Worm (Caenorhabditis elegans) whole organism, L1 larva: ENCODE results near the gene nhr-100.

Experiments
- C04F5.9 ChIP-seq: sonication (generic microtip); optimal IDR thresholded peaks from 2 replicates; lab custom pipeline; 2016; ENCODE audit warnings: missing genetic modification characterization, missing compliant biosample characterization
- C16A3.4 ChIP-seq: fragments of 150-350 bp; optimal IDR thresholded peaks from 2 replicates; lab custom pipeline; 2014; ENCODE audit warnings: missing biosample characterization, missing genetic modification characterization
- aha-1 ChIP-seq: fragments of 150-350 bp; optimal IDR thresholded peaks from 2 replicates; lab custom pipeline; 2014; ENCODE audit warnings: missing biosample characterization, missing genetic modification characterization
- aly-2 ChIP-seq: fragments of 150-350 bp; optimal IDR thresholded peaks from 2 replicates; lab custom pipeline; 2014; ENCODE audit warnings: missing biosample characterization, missing genetic modification characterization
- blmp-1 ChIP-seq: fragments of 150-350 bp; optimal IDR thresholded peaks from 2 replicates; lab custom pipeline; 2014; ENCODE audit warnings: missing biosample characterization, missing genetic modification characterization
- ceh-8 ChIP-seq: fragments of 200-800 bp; sonication (Bioruptor generic); optimal IDR thresholded peaks from 2 replicates; lab custom pipeline; 2018; ENCODE audit warnings: mild to moderate bottlenecking, missing genetic modification characterization, moderate library complexity, missing compliant biosample characterization
- ceh-90 ChIP-seq: sonication (generic microtip); optimal IDR thresholded peaks from 2 replicates; lab custom pipeline; 2016; ENCODE audit warnings: missing genetic modification characterization, missing compliant biosample characterization
- dpl-1 ChIP-seq, 3 experiments: fragments of 150-350 bp in 2 of 3; sonication (generic microtip) in 1 of 3; optimal IDR thresholded peaks; 2 replicates each; lab custom pipeline; 2014 to 2017; ENCODE audit warnings: missing biosample characterization in 3 of 3, missing genetic modification characterization in 3 of 3, missing genetic modification reagents in 3 of 3
- dsc-1 ChIP-seq: sonication (generic microtip); optimal IDR thresholded peaks from 2 replicates; lab custom pipeline; 2016; ENCODE audit warnings: mild to moderate bottlenecking, missing genetic modification characterization, missing compliant biosample characterization
- efl-1 ChIP-seq, 4 experiments: fragments of 150-350 bp; optimal IDR thresholded peaks in 3 of 4; peaks in 1 of 4; 1 replicate in 1 of 4; 2 replicates in 3 of 4; lab custom pipeline; 2014; ENCODE audit warnings: missing biosample characterization in 2 of 4, missing genetic modification characterization in 2 of 4, missing genetic modification reagents in 2 of 4
- egl-27 ChIP-seq, 2 experiments: fragments of 150-350 bp in 1 of 2; sonication (generic microtip); optimal IDR thresholded peaks; 3 replicates each; lab custom pipeline; 2017 to 2018; ENCODE audit warnings: missing biosample characterization in 2 of 2, missing genetic modification characterization in 2 of 2, missing genetic modification reagents in 2 of 2
- elt-2 ChIP-seq: sonication (generic microtip); optimal IDR thresholded peaks from 2 replicates; lab custom pipeline; 2016; ENCODE audit warnings: missing genetic modification characterization, mild to moderate bottlenecking, inconsistent platforms, missing compliant biosample characterization, missing genetic modification reagents
- elt-3 ChIP-seq, 6 experiments: fragments of 150-350 bp in 1 of 6; sonication (generic microtip); optimal IDR thresholded peaks; 2 replicates each; lab custom pipeline; 2017 to 2018; ENCODE audit warnings: missing biosample characterization in 6 of 6, missing genetic modification characterization in 6 of 6, inconsistent platforms in 1 of 6
- fos-1 ChIP-seq: fragments of 150-350 bp; optimal IDR thresholded peaks from 2 replicates; lab custom pipeline; 2014; ENCODE audit warnings: missing biosample characterization, missing genetic modification characterization
- hpl-2 ChIP-seq: fragments of 150-350 bp; optimal IDR thresholded peaks from 2 replicates; lab custom pipeline; 2014; ENCODE audit warnings: missing biosample characterization, missing genetic modification reagents, missing genetic modification characterization
- irx-1 ChIP-seq: sonication (generic microtip); optimal IDR thresholded peaks from 2 replicates; lab custom pipeline; 2016; ENCODE audit warnings: missing genetic modification characterization, missing compliant biosample characterization
- isw-1 ChIP-seq: fragments of 200-800 bp; sonication (Bioruptor generic); IDR thresholded peaks from 2 replicates; pipeline ENCODE4 v1.3.6; 2022; ENCODE audit warnings: missing genetic modification characterization, missing compliant biosample characterization
- jun-1 ChIP-seq: fragments of 150-350 bp; optimal IDR thresholded peaks from 2 replicates; lab custom pipeline; 2014; ENCODE audit warnings: missing biosample characterization, missing genetic modification reagents, missing genetic modification characterization
- lin-14 ChIP-seq: fragments of 200-800 bp; sonication (Bioruptor generic); optimal IDR thresholded peaks from 2 replicates; lab custom pipeline; 2018; ENCODE audit warnings: mild to moderate bottlenecking, missing genetic modification characterization, moderate library complexity, missing compliant biosample characterization
- lin-15B ChIP-seq: fragments of 150-350 bp; sonication (generic microtip); optimal IDR thresholded peaks from 3 replicates; lab custom pipeline; 2014; ENCODE audit warnings: missing biosample characterization, missing genetic modification characterization
- lin-35 ChIP-seq, 2 experiments: fragments of 150-350 bp; optimal IDR thresholded peaks; 2 replicates each; lab custom pipeline; 2014; ENCODE audit warnings: missing biosample characterization in 2 of 2, missing genetic modification characterization in 2 of 2, missing genetic modification reagents in 2 of 2
- lsy-2 ChIP-seq, 2 experiments: fragments of 150-350 bp; optimal IDR thresholded peaks; 2 replicates each; lab custom pipeline; 2014; ENCODE audit warnings: missing biosample characterization in 2 of 2, missing genetic modification characterization in 2 of 2
- mep-1 ChIP-seq: fragments of 150-350 bp; optimal IDR thresholded peaks from 2 replicates; lab custom pipeline; 2014; ENCODE audit warnings: missing biosample characterization, missing genetic modification characterization
- nhr-11 ChIP-seq: fragments of 150-350 bp; optimal IDR thresholded peaks from 2 replicates; lab custom pipeline; 2014; ENCODE audit warnings: missing biosample characterization, missing genetic modification characterization
- nhr-19 ChIP-seq: fragments of 200-800 bp; sonication (Bioruptor generic); conservative IDR thresholded peaks from 2 replicates; pipeline ENCODE4 v1.3.6; 2022; ENCODE audit warnings: missing genetic modification characterization, missing compliant biosample characterization
- nhr-20 ChIP-seq: sonication (generic microtip); optimal IDR thresholded peaks from 2 replicates; lab custom pipeline; 2016; ENCODE audit warnings: mild to moderate bottlenecking, missing genetic modification characterization, missing compliant biosample characterization
- nhr-28 ChIP-seq: fragments of 150-350 bp; optimal IDR thresholded peaks from 2 replicates; lab custom pipeline; 2014; ENCODE audit warnings: missing biosample characterization, missing genetic modification characterization
- nhr-71 ChIP-seq: sonication (generic microtip); optimal IDR thresholded peaks from 2 replicates; lab custom pipeline; 2016; ENCODE audit warnings: mild to moderate bottlenecking, missing genetic modification characterization, moderate library complexity, missing compliant biosample characterization
- nhr-76 ChIP-seq: sonication (generic microtip); optimal IDR thresholded peaks from 2 replicates; lab custom pipeline; 2017; ENCODE audit warnings: missing biosample characterization, missing genetic modification characterization
- nhr-77 ChIP-seq: fragments of 150-350 bp; optimal IDR thresholded peaks from 2 replicates; lab custom pipeline; 2014; ENCODE audit warnings: missing biosample characterization, missing genetic modification characterization
- nhr-84 ChIP-seq: sonication (generic microtip); optimal IDR thresholded peaks from 2 replicates; lab custom pipeline; 2017; ENCODE audit warnings: missing biosample characterization, missing genetic modification characterization
- nhr-85 ChIP-seq: sonication (generic microtip); peaks from one replicate; lab custom pipeline; 2016; ENCODE audit warnings: missing genetic modification characterization, inconsistent platforms, missing compliant biosample characterization
- snu-23 ChIP-seq: sonication (generic microtip); optimal IDR thresholded peaks from 2 replicates; lab custom pipeline; 2016; ENCODE audit warnings: missing genetic modification characterization, missing compliant biosample characterization
- sptf-1 ChIP-seq: fragments of 150-350 bp; optimal IDR thresholded peaks from 2 replicates; lab custom pipeline; 2014; ENCODE audit warnings: missing biosample characterization, missing genetic modification characterization
- sup-37 ChIP-seq: fragments of 200-800 bp; sonication (Bioruptor generic); optimal IDR thresholded peaks from 2 replicates; lab custom pipeline; 2018; ENCODE audit warnings: mild to moderate bottlenecking, missing genetic modification characterization, missing compliant biosample characterization
- tbx-2 ChIP-seq: sonication (generic microtip); optimal IDR thresholded peaks from 2 replicates; lab custom pipeline; 2016; ENCODE audit warnings: missing genetic modification characterization, missing compliant biosample characterization
- vab-15 ChIP-seq: sonication (generic microtip); optimal IDR thresholded peaks from 2 replicates; lab custom pipeline; 2017; ENCODE audit warnings: missing genotype, mild to moderate bottlenecking, missing genetic modification characterization, missing compliant biosample characterization
- xbp-1 ChIP-seq: sonication (generic microtip); optimal IDR thresholded peaks from 2 replicates; lab custom pipeline; 2016; ENCODE audit warnings: missing genetic modification characterization, missing compliant biosample characterization
- ztf-4 ChIP-seq: fragments of 150-350 bp; optimal IDR thresholded peaks from 2 replicates; lab custom pipeline; 2014; ENCODE audit warnings: missing biosample characterization, missing genetic modification characterization

Gene nhr-100

DNA sequence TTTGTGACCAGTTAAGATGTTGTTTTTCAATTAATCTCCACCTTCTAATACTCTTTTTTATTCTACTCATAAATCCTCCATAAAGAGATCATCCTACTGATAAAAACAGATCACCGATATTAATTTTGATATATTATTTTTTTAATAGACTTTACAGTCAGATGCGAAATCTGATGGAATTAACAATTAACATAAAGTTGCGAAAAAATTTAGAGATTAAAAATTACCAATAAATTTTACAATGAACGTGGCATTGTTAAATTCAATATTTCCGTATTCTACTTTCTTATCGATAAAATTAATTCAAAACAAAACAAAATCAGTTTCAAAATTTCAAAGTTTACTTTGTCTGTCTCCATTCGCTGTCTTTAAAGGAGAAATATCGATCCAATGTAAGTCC lies 15.7 kb upstream of the nhr-100 start, which contains the start of gene K01H12.4:
Gene K01H12.4, plus strand, starts transcription at position 301 of the 400 bp plus-strand sequence.
- TF ChIP-seq ceh-8: no peak
- TF ChIP-seq nhr-77 (tag; lab: Kevin White, UChicago): no peak
- no peak for TF ChIP-seq jun-1 (tag; lab: Kevin White, UChicago)
- no peak for TF ChIP-seq elt-2 (tag; lab: Kevin White, UChicago)

DNA sequence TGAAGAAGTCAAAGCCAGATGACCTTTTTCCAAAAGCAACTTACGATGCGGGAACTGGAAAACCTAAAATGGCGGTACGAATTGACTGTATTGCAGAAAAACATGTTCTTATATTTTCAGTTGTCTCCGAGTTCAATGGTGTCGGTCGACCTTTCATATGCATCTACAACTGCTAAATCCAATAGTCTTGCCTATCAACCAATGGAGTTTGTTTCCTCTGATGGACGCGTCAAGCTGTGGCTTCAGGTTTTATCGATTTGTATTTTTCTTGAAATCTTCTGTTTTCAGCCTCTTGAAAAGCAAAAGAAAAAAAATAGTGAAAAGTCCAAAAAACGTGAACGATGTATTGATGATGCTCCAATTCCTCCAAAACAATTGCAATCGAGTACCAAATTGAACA lies 14.2 kb upstream of the nhr-100 start:
- TF ChIP-seq efl-1 (optimal IDR thresholded peaks at IDR 0.05; lab: Kevin White, UChicago): no peak
- peak in 1 of 2 experiments; percentile 48 for TF ChIP-seq efl-1 (GFP tag; optimal IDR thresholded peaks at IDR 0.05 in 1 of 2; lab: Kevin White, UChicago)
- TF ChIP-seq nhr-77 (tag; lab: Kevin White, UChicago): no peak
- TF ChIP-seq nhr-11 (tag; lab: Kevin White, UChicago): no peak

DNA sequence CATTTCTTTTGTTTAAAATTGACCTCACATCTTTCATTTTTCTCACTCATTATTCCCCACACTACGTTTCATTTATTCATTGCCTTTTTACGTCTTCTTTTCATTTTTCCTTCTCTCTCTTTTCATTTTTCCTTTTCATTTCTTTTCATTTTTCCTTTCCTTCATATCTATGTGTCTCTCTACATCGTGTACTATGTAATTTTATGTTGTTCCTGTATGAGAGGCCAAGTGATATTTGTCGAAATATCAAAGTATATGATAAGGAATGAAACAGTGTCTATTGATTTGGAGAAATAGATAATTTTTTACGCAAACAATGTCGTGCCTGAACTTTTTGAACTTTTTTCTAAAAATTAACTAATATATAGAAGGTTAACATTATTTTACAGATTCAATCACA lies 12.0 kb upstream of the nhr-100 start:
- TF ChIP-seq sptf-1 (no peak), elt-3 (tag; optimal IDR thresholded peaks at IDR 0.05; lab: Kevin White, UChicago) (peak in 5 of 6 experiments; percentile 49 to 81 (median 66)), aly-2 (no peak), C16A3.4 (tag; lab: Kevin White, UChicago) (peak; percentile 14), ztf-4 (tag; lab: Kevin White, UChicago) (peak; percentile 5), efl-1 (optimal IDR thresholded peaks at IDR 0.05; lab: Kevin White, UChicago) (no peak), efl-1 (GFP tag; optimal IDR thresholded peaks at IDR 0.05 in 1 of 2; lab: Kevin White, UChicago) (peak in 1 of 2 experiments; percentile 6), nhr-11 (tag; lab: Kevin White, UChicago) (no peak), lsy-2 (tag; optimal IDR thresholded peaks at IDR 0.05; lab: Kevin White, UChicago) (peak in 1 of 2 experiments; percentile 40), mep-1 (tag; lab: Kevin White, UChicago) (peak; percentile 30), nhr-71 (peak; percentile 36), blmp-1 (tag; lab: Kevin White, UChicago) (peak; percentile 98), lin-14 (GFP tag; lab: Kevin White, UChicago) (peak; percentile 64), snu-23 (peak; percentile 33), lin-35 (GFP tag; optimal IDR thresholded peaks at IDR 0.05; lab: Kevin White, UChicago) (peak in 1 of 2 experiments; percentile 50), nhr-85 (tag; lab: Kevin White, UChicago) (peak; percentile 59), hpl-2 (GFP tag; lab: Kevin White, UChicago) (no peak), elt-2 (tag; lab: Kevin White, UChicago) (peak; percentile 56), egl-27 (tag; optimal IDR thresholded peaks at IDR 0.05; lab: Kevin White, UChicago) (no peak), aha-1 (tag; lab: Kevin White, UChicago) (no peak), nhr-20 (peak; percentile 41), xbp-1 (tag; lab: Kevin White, UChicago) (no peak), nhr-28 (tag; lab: Kevin White, UChicago) (no peak)
- TF ChIP-seq, all 84 proteins: peak for 14

DNA sequence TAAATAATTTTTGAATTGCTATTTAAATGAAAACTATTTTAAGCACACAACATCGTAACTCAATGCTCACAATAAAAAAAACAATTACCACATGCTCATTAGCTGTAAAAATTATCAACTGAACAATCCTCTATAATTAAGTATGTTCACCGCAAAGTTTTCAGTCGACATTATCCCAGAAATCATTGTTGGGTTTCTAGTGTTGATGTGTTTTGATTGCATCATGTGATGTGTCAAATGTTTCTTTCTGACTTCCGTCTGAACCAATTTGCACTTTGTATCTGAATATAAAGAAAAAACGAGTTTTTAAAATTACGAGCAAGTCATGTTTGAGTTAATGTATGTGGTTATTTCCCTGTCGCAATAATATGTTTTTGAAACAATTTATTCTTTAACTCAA lies 10.6 kb upstream of the nhr-100 start:
- no peak for TF ChIP-seq irx-1 (tag; lab: Kevin White, UChicago)
- TF ChIP-seq blmp-1 (tag; lab: Kevin White, UChicago): no peak
- TF ChIP-seq jun-1 (tag; lab: Kevin White, UChicago): no peak
- no peak for TF ChIP-seq nhr-28 (tag; lab: Kevin White, UChicago)
- TF ChIP-seq dsc-1: no peak
- no peak for TF ChIP-seq fos-1
- TF ChIP-seq nhr-19: no peak
- no peak for TF ChIP-seq vab-15 (tag; lab: Kevin White, UChicago)
- TF ChIP-seq nhr-84 (tag; lab: Kevin White, UChicago): no peak
- TF ChIP-seq sup-37 (GFP tag; lab: Kevin White, UChicago): no peak
- TF ChIP-seq C04F5.9 (tag; lab: Kevin White, UChicago): no peak
- no peak for TF ChIP-seq isw-1 (GFP tag; lab: Robert Waterston, UW)
- no peak for TF ChIP-seq egl-27 (tag; optimal IDR thresholded peaks at IDR 0.05; lab: Kevin White, UChicago)
- TF ChIP-seq tbx-2: no peak
- TF ChIP-seq nhr-71: no peak
- no peak for TF ChIP-seq lin-15B (tag; lab: Kevin White, UChicago)
- no peak for TF ChIP-seq dpl-1 (GFP tag; optimal IDR thresholded peaks at IDR 0.05; lab: Kevin White, UChicago)
- no peak for TF ChIP-seq nhr-76
- no peak for TF ChIP-seq ceh-90 (tag; lab: Kevin White, UChicago)
